Worm (Caenorhabditis elegans): ENCODE data around the gene abu-10.

abu-10 gene

ce11 chrX:3832059-3832641 lies 34.2 kb downstream of the abu-10 start:
- no peak for TF ChIP-seq sdz-38 (tag; optimal IDR thresholded peaks at IDR 0.05)
- no peak for TF ChIP-seq ccch-3 (GFP tag; optimal IDR thresholded peaks at IDR 0.05)
- no peak for TF ChIP-seq Y95B8A.8 (GFP tag; IDR thresholded peaks at IDR 0.05)
- no peak for TF ChIP-seq ztf-6 (GFP tag; IDR thresholded peaks at IDR 0.05)
- no peak for TF ChIP-seq ztf-25 (GFP tag; IDR thresholded peaks at IDR 0.05)
- TF ChIP-seq nhr-80 (tag; optimal IDR thresholded peaks at IDR 0.05), result peak; percentile 95
- TF ChIP-seq aptf-2 (GFP tag; conservative IDR thresholded peaks at IDR 0.05), result no peak
- TF ChIP-seq dox-1 (GFP tag; IDR thresholded peaks at IDR 0.05), result peak; percentile 55; the same call in 1 of the 2 replicates
- peak; percentile 11 for TF ChIP-seq F23B12.7 (tag; optimal IDR thresholded peaks at IDR 0.05; ENCODE audit: insufficient read depth)
- no peak for TF ChIP-seq F52B5.7 (tag; optimal IDR thresholded peaks at IDR 0.05)
- TF ChIP-seq chd-7 (tag; optimal IDR thresholded peaks at IDR 0.05), result peak; percentile 48
- TF ChIP-seq B0035.1 (tag; optimal IDR thresholded peaks at IDR 0.05), result no peak
- no peak for TF ChIP-seq B0261.1 (tag; optimal IDR thresholded peaks at IDR 0.05)
- 0 out of 2 replicates have a peak, but pooled peaks have one; percentile 14 for TF ChIP-seq cebp-1 (GFP tag; IDR thresholded peaks at IDR 0.05)
- TF ChIP-seq cebp-1 (tag; optimal IDR thresholded peaks at IDR 0.05), result peak; percentile 81
- TF ChIP-seq F22D6.2 (tag; optimal IDR thresholded peaks at IDR 0.05), result no peak
- no peak for TF ChIP-seq nhr-179 (tag; optimal IDR thresholded peaks at IDR 0.05)
- no peak for TF ChIP-seq dpl-1 (GFP tag; optimal IDR thresholded peaks at IDR 0.05)
- TF ChIP-seq akir-1 (GFP tag; optimal IDR thresholded peaks at IDR 0.05), result no peak
- TF ChIP-seq him-1 (tag; optimal IDR thresholded peaks at IDR 0.05), result no peak
- no peak for TF ChIP-seq cebp-2 (GFP tag; IDR thresholded peaks at IDR 0.05)
- TF ChIP-seq snpc-1.3 (tag; optimal IDR thresholded peaks at IDR 0.05; ENCODE audit: insufficient read depth), result no peak
- no peak for TF ChIP-seq attf-6 (GFP tag; IDR thresholded peaks at IDR 0.05)
- no peak for TF ChIP-seq lsy-27 (tag; optimal IDR thresholded peaks at IDR 0.05; ENCODE audit: borderline replicate concordance, insufficient read depth)
- TF ChIP-seq nfya-1 (tag; optimal IDR thresholded peaks at IDR 0.05; ENCODE audit: borderline replicate concordance, insufficient read depth), result no peak
- no peak for TF ChIP-seq snpc-3.4 (tag; optimal IDR thresholded peaks at IDR 0.05)
- no peak for TF ChIP-seq ztf-18 (tag; optimal IDR thresholded peaks at IDR 0.05)
- no peak for TF ChIP-seq Y53G8AR.9 (GFP tag; conservative IDR thresholded peaks at IDR 0.05)
- no peak for TF ChIP-seq attf-3 (GFP tag; conservative IDR thresholded peaks at IDR 0.05)
- peak; percentile 7 for TF ChIP-seq lin-54 (GFP tag; optimal IDR thresholded peaks at IDR 0.05)
- TF ChIP-seq K12H6.12 (tag; optimal IDR thresholded peaks at IDR 0.05), result no peak
- TF ChIP-seq F49E8.2 (tag; optimal IDR thresholded peaks at IDR 0.05; ENCODE audit: insufficient read depth), result no peak
- no peak for TF ChIP-seq ama-1 (optimal IDR thresholded peaks at IDR 0.05)
- no peak for TF ChIP-seq ama-1 (GFP tag; optimal IDR thresholded peaks at IDR 0.05)
- TF ChIP-seq T26A5.8 (tag; optimal IDR thresholded peaks at IDR 0.05), result no peak
- no peak for TF ChIP-seq lag-1 (GFP tag; IDR thresholded peaks at IDR 0.05)
- TF ChIP-seq ztf-26 (tag; optimal IDR thresholded peaks at IDR 0.05), result peak; percentile 32
- no peak for TF ChIP-seq sptf-2 (GFP tag; optimal IDR thresholded peaks at IDR 0.05)
- TF ChIP-seq madf-10 (tag; optimal IDR thresholded peaks at IDR 0.05), result peak; percentile 49
- no peak for TF ChIP-seq hmg-1.2 (GFP tag; IDR thresholded peaks at IDR 0.05)
- TF ChIP-seq ets-4 (GFP tag; optimal IDR thresholded peaks at IDR 0.05), result peak; percentile 1
- no peak for TF ChIP-seq sea-2 (GFP tag; IDR thresholded peaks at IDR 0.05)
- no peak for TF ChIP-seq Y79H2A.3 (GFP tag; conservative IDR thresholded peaks at IDR 0.05)
- TF ChIP-seq tbp1 (GFP tag; optimal IDR thresholded peaks at IDR 0.05), result peak; percentile 52
- no peak for TF ChIP-seq zfh-2 (GFP tag; conservative IDR thresholded peaks at IDR 0.05)
- no peak for TF ChIP-seq F10E7.11 (tag; optimal IDR thresholded peaks at IDR 0.05)
- no peak for TF ChIP-seq fkh-3 (tag; optimal IDR thresholded peaks at IDR 0.05)
- TF ChIP-seq ceh-27 (GFP tag; optimal IDR thresholded peaks at IDR 0.05), result no peak
- TF ChIP-seq F37B4.10 (GFP tag; IDR thresholded peaks at IDR 0.05), result no peak
